Worm (Caenorhabditis elegans) whole organism, L4/young adult: ENCODE data around the gene F34H10.4.

Experiments
- W03F9.2 ChIP-seq: fragments of 150-350 bp; optimal IDR thresholded peaks from 2 replicates; lab custom pipeline; 2014; ENCODE audit warnings: missing biosample characterization, missing genetic modification characterization
- him-1 ChIP-seq: sonication (generic microtip); optimal IDR thresholded peaks from 2 replicates; lab custom pipeline; 2016; ENCODE audit warnings: missing genotype, missing genetic modification reagents, missing genetic modification characterization, missing compliant biosample characterization

DNA sequence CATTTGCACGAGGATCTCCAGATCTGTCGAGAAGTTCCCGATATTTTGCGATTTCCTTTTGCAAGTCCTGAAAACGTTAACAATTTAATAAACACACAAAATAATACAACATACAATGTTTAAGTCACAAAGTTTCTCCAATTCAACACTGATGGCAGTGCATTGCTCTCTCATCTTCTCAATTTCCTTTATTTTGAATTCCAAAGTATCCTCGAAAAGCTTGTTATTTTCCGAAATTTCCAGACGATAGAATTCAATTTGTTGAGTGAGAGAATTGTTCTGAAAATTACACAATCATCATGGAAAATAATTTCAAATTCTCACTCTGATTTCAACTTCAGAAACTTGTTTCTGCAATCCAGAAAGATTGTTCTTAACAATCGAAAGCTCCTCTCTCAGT is 29.6 kb downstream of the F34H10.4 start:
- TF ChIP-seq him-1 (tag; lab: Kevin White, UChicago) (no peak), W03F9.2 (tag; lab: Kevin White, UChicago) (no peak)
